Worm (Caenorhabditis elegans) whole organism, midembryonic: ENCODE data around the gene fbxa-199.

ENCODE experiments used
- T22C8.4 ChIP-seq: fragments of 200-800 bp; sonication (Bioruptor generic); IDR thresholded peaks from 2 replicates; pipeline ENCODE4 v1.3.6; 2022; ENCODE audit warnings: missing genetic modification characterization, missing compliant biosample characterization
- cog-1 ChIP-seq: sonication (generic microtip); optimal IDR thresholded peaks from 2 replicates; lab custom pipeline; 2016; ENCODE audit warnings: missing genetic modification characterization, missing compliant biosample characterization

- TF ChIP-seq cog-1 (no peak), T22C8.4 (GFP tag; lab: Robert Waterston, UW) (no peak)
These were observed 44.0 kb downstream of the fbxa-199 start, which contains the start of gene C29F3.7 for ce11 chrV:15354648-15355047.
